Fruit fly (Drosophila melanogaster): ENCODE measurements around the gene CG1494.

The CG1494 gene

DNA sequence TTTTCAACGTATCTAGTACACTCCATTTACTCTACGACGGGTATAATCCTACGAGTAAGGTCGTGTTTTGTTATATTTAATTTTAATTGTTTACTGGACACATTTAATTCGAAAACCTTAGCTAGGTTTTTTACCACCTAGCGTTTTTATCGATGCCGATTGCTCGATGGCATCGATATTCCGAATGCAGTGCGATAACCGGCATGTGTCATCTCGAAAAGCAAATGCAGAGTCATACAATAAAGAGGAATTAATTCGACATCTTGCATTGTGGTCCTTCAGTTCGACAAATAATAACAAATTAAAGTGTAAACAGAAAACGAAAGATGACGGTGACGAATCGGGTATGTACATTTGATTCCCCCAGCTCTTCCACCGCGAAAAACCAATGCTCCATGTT, 30.8 kb downstream of the CG1494 start, which contains the start of gene Rpt6:
Gene Rpt6 (plus strand): TSS at position 201 of the 400 bp plus-strand sequence.
- TF ChIP-seq CG7368 (GFP tag; optimal IDR thresholded peaks at IDR 0.05) (no peak), esn (GFP tag; optimal IDR thresholded peaks at IDR 0.05) (peak; percentile 13), CG11762 (GFP tag; optimal IDR thresholded peaks at IDR 0.05; ENCODE audit: insufficient read depth) (no peak), CG16779 (tag; optimal IDR thresholded peaks at IDR 0.05) (no peak), CG3919 (GFP tag; optimal IDR thresholded peaks at IDR 0.05) (no peak), CG8319 (GFP tag; optimal IDR thresholded peaks at IDR 0.05) (no peak), Eip78C (GFP tag) (peak; percentile 59), fd85E (GFP tag; optimal IDR thresholded peaks at IDR 0.05) (no peak), lz (GFP tag; optimal IDR thresholded peaks at IDR 0.05) (peak; percentile 2), Ets96B (tag; optimal IDR thresholded peaks at IDR 0.05) (no peak), Ets21C (GFP tag; optimal IDR thresholded peaks at IDR 0.05) (no peak), CG8119 (GFP tag; IDR thresholded peaks at IDR 0.05) (no peak), Sox14 (GFP tag; optimal IDR thresholded peaks at IDR 0.05) (peak; percentile 16), CG6854 (GFP tag; optimal IDR thresholded peaks at IDR 0.05) (peak; percentile 38), CG15336 (GFP tag; IDR thresholded peaks at IDR 0.05) (no peak)

DNA sequence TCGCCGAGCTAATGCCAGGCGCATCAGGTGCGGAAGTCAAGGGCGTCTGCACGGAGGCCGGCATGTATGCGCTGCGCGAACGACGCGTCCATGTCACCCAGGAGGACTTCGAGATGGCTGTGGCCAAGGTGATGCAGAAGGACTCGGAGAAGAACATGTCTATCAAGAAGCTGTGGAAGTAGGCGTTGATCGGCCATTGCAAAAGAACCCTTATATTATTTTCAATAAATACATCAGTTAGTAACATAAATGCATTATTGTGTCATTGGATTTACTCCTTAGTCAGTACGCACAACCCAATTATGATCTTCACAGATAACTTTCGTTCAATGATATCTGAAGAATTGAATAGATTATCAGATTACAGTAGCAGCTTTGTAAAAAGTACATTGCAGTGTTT, 32.3 kb downstream of the CG1494 start, which contains the start of gene CG1801:
Gene CG1801 (minus strand): TSS at position 101 of the 400 bp plus-strand sequence.
- TF ChIP-seq OdsH (GFP tag; optimal IDR thresholded peaks at IDR 0.05): no peak
- no peak for TF ChIP-seq Sox102F (GFP tag; optimal IDR thresholded peaks at IDR 0.05)
- no peak for TF ChIP-seq Smox (GFP tag; optimal IDR thresholded peaks at IDR 0.05)
- no peak for TF ChIP-seq esn (GFP tag; optimal IDR thresholded peaks at IDR 0.05)
- TF ChIP-seq CG8319 (GFP tag; optimal IDR thresholded peaks at IDR 0.05): no peak
- no peak for TF ChIP-seq CG15336 (GFP tag; IDR thresholded peaks at IDR 0.05)
- TF ChIP-seq CG6808 (GFP tag; optimal IDR thresholded peaks at IDR 0.05): no peak
- TF ChIP-seq fd59A (GFP tag; optimal IDR thresholded peaks at IDR 0.05): no peak
- TF ChIP-seq svp (GFP tag): no peak
- no peak for TF ChIP-seq Hr4 (GFP tag; optimal IDR thresholded peaks at IDR 0.05)
- no peak for TF ChIP-seq salr (GFP tag; optimal IDR thresholded peaks at IDR 0.05)
- TF ChIP-seq CG6854 (GFP tag; optimal IDR thresholded peaks at IDR 0.05): no peak
- no peak for TF ChIP-seq Ets96B (tag; optimal IDR thresholded peaks at IDR 0.05)
- no peak for TF ChIP-seq CG16779 (tag; optimal IDR thresholded peaks at IDR 0.05)
- TF ChIP-seq fkh (GFP tag; optimal IDR thresholded peaks at IDR 0.05): no peak
- TF ChIP-seq CG6792 (GFP tag; optimal IDR thresholded peaks at IDR 0.05): no peak

DNA sequence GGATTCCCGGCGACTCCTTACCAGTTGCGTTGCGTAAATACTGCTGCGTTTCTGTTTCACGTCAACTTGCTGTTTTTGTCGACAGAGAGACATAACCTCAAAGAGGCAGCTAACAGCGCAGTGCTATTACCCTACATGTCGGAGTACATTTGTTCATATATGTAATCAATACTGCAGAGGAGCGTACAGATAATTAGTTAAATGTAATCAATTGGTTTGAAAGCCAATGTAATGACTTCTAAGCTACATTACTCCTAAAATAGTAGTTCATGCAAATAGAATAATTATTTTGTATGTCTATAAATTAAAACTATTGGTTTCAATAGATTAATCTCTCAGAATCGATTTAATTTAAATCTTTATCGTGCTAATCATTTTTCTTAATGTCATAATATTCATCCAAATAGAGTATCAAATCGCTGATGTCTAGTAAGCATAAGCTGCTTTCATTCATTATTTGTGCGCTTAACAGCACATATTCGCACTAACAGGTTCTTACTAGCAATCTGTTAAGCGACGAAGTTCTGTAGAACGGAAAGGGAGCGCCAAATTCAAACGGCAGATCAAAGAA, 34.2 kb downstream of the CG1494 start, which contains the start of the genes SLIRP1 and anox:
Gene SLIRP1 (minus strand): TSS at position 95 of the 571 bp plus-strand sequence.
Gene anox (minus strand): TSS at position 95 of the 571 bp plus-strand sequence.
- TF ChIP-seq CG34406 (GFP tag; optimal IDR thresholded peaks at IDR 0.05): peak; percentile 84
- TF ChIP-seq Eip93F (GFP tag; optimal IDR thresholded peaks at IDR 0.05): no peak
- TF ChIP-seq Gug (GFP tag; IDR thresholded peaks at IDR 0.05): peak; percentile 77
- TF ChIP-seq svp (GFP tag): peak; percentile 92
- peak; percentile 83 for TF ChIP-seq Hr4 (GFP tag; optimal IDR thresholded peaks at IDR 0.05)
- TF ChIP-seq CG6792 (GFP tag; optimal IDR thresholded peaks at IDR 0.05): peak; percentile 86
- TF ChIP-seq CG32006 (GFP tag; optimal IDR thresholded peaks at IDR 0.05): peak; percentile 89
- TF ChIP-seq fd85E (GFP tag; optimal IDR thresholded peaks at IDR 0.05): no peak
- TF ChIP-seq esn (GFP tag; optimal IDR thresholded peaks at IDR 0.05): peak; percentile 92
- peak; percentile 92 for TF ChIP-seq Ets96B (tag; optimal IDR thresholded peaks at IDR 0.05)
- TF ChIP-seq eg (GFP tag; IDR thresholded peaks at IDR 0.05): peak; percentile 80
- peak; percentile 87 for TF ChIP-seq Sox14 (GFP tag; optimal IDR thresholded peaks at IDR 0.05)
- TF ChIP-seq spab (GFP tag; optimal IDR thresholded peaks at IDR 0.05): peak; percentile 81
- peak; percentile 59 for TF ChIP-seq dac (GFP tag; optimal IDR thresholded peaks at IDR 0.05)
- TF ChIP-seq Hr38 (GFP tag; optimal IDR thresholded peaks at IDR 0.05): no peak
- TF ChIP-seq CG6276 (GFP tag; optimal IDR thresholded peaks at IDR 0.05): no peak
- peak; percentile 89 for TF ChIP-seq pdm3 (GFP tag; optimal IDR thresholded peaks at IDR 0.05)
- TF ChIP-seq Smox (GFP tag; optimal IDR thresholded peaks at IDR 0.05): peak; percentile 88
- peak; percentile 55; the same call in 1 of the 2 replicates for TF ChIP-seq CG11294 (GFP tag; IDR thresholded peaks at IDR 0.05)
- TF ChIP-seq Eip78C (GFP tag): peak; percentile 96
- peak; percentile 90 for TF ChIP-seq CG3032 (tag; optimal IDR thresholded peaks at IDR 0.05)
- TF ChIP-seq OdsH (GFP tag; optimal IDR thresholded peaks at IDR 0.05): peak; percentile 87
- TF ChIP-seq cyc (GFP tag; optimal IDR thresholded peaks at IDR 0.05): peak; percentile 80
- peak; percentile 89 for TF ChIP-seq Met (GFP tag; optimal IDR thresholded peaks at IDR 0.05)
- peak; percentile 70 for TF ChIP-seq CG7368 (GFP tag; optimal IDR thresholded peaks at IDR 0.05)
- TF ChIP-seq CG9139 (GFP tag; optimal IDR thresholded peaks at IDR 0.05): no peak
- peak; percentile 88 for TF ChIP-seq dsx (GFP tag; optimal IDR thresholded peaks at IDR 0.05; ENCODE audit: poor library complexity, severe bottlenecking)
- TF ChIP-seq Lpt (GFP tag; optimal IDR thresholded peaks at IDR 0.05): peak; percentile 78
- peak; percentile 31 for TF ChIP-seq fkh (GFP tag; optimal IDR thresholded peaks at IDR 0.05)
- peak; percentile 90 for TF ChIP-seq topi (GFP tag; optimal IDR thresholded peaks at IDR 0.05)
- TF ChIP-seq CG8119 (GFP tag; IDR thresholded peaks at IDR 0.05): peak; percentile 87
- TF ChIP-seq lz (GFP tag; optimal IDR thresholded peaks at IDR 0.05): peak; percentile 91
- peak; percentile 84 for TF ChIP-seq fd59A (GFP tag; optimal IDR thresholded peaks at IDR 0.05)
- peak; percentile 86 for TF ChIP-seq CG8632 (GFP tag; optimal IDR thresholded peaks at IDR 0.05)
